Worm (Caenorhabditis elegans) whole organism, L4 larva: ENCODE data around the gene K06G5.1.

Experiments
- D1046.2 ChIP-seq: fragments of 200-800 bp; sonication (Bioruptor generic); IDR thresholded peaks from 2 replicates; pipeline ENCODE4 v1.3.6; 2022; ENCODE audit warnings: missing genetic modification characterization, missing compliant biosample characterization
- F10B5.3 ChIP-seq: sonication (generic microtip); optimal IDR thresholded peaks from 2 replicates; lab custom pipeline; 2016; ENCODE audit warnings: mild to moderate bottlenecking, missing genetic modification characterization, missing compliant biosample characterization
- F26F4.8 ChIP-seq: fragments of 200-800 bp; sonication (Bioruptor generic); conservative IDR thresholded peaks from 2 replicates; pipeline ENCODE4 v1.3.6; 2022; ENCODE audit warnings: missing genetic modification characterization, missing compliant biosample characterization
- F44E2.7 ChIP-seq: fragments of 200-800 bp; sonication (Bioruptor generic); IDR thresholded peaks from 2 replicates; pipeline ENCODE4 v2.1.2; 2022; ENCODE audit warnings: missing genetic modification characterization, missing compliant biosample characterization
- F49E8.2 ChIP-seq: sonication (generic microtip); optimal IDR thresholded peaks from 2 replicates; lab custom pipeline; 2016; ENCODE audit warnings: missing compliant biosample characterization, mild to moderate bottlenecking, missing genetic modification characterization, borderline replicate concordance
- Y48G9A.11 ChIP-seq: fragments of 200-800 bp; sonication (Bioruptor generic); IDR thresholded peaks from 2 replicates; pipeline ENCODE4 v1.3.6; 2022; ENCODE audit warnings: missing genetic modification reagents, missing genetic modification characterization, missing compliant biosample characterization
- ZK546.5 ChIP-seq, 2 experiments: sonication (generic microtip); optimal IDR thresholded peaks; 2 replicates each; lab custom pipeline; 2017; ENCODE audit warnings: missing biosample characterization in 2 of 2, missing genetic modification characterization in 2 of 2
- aly-2 ChIP-seq: sonication (generic microtip); optimal IDR thresholded peaks from 2 replicates; lab custom pipeline; 2018; ENCODE audit warnings: missing biosample characterization, missing genetic modification characterization
- ama-1 ChIP-seq: fragments of 150-350 bp; optimal IDR thresholded peaks from 2 replicates; lab custom pipeline; 2014; ENCODE audit warnings: inconsistent platforms, mixed read lengths
- attf-4 ChIP-seq: sonication (generic microtip); optimal IDR thresholded peaks from 3 replicates; lab custom pipeline; 2017; ENCODE audit warnings: missing biosample characterization, missing genetic modification characterization
- ceh-28 ChIP-seq: fragments of 150-350 bp; optimal IDR thresholded peaks from 2 replicates; lab custom pipeline; 2014; ENCODE audit warnings: missing biosample characterization, missing genetic modification reagents, missing genetic modification characterization
- cey-2 ChIP-seq: sonication (generic microtip); optimal IDR thresholded peaks from 3 replicates; lab custom pipeline; 2017; ENCODE audit warnings: missing genetic modification characterization, mild to moderate bottlenecking, missing compliant biosample characterization, antibody characterized with exemption, borderline replicate concordance; ENCODE audit not compliant: insufficient read depth
- daf-12 ChIP-seq: fragments of 150-350 bp; optimal IDR thresholded peaks from 2 replicates; lab custom pipeline; 2014; ENCODE audit warnings: missing biosample characterization, missing genetic modification reagents, missing genetic modification characterization
- daf-16 ChIP-seq, 3 experiments: sonication (generic microtip); optimal IDR thresholded peaks; 2 replicates each; lab custom pipeline; 2016 to 2017; ENCODE audit warnings: missing genetic modification characterization in 3 of 3, missing genetic modification reagents in 3 of 3, mild to moderate bottlenecking in 2 of 3, missing compliant biosample characterization in 2 of 3, missing biosample characterization in 1 of 3, moderate library complexity in 1 of 3
- daf-19 ChIP-seq: fragments of 200-800 bp; sonication (Bioruptor generic); conservative IDR thresholded peaks from 2 replicates; pipeline ENCODE4 v1.3.6; 2022; ENCODE audit warnings: missing genetic modification characterization, missing compliant biosample characterization
- daf-8 ChIP-seq: fragments of 200-800 bp; sonication (Bioruptor generic); IDR thresholded peaks from 2 replicates; pipeline ENCODE4 v1.3.6; 2022; ENCODE audit warnings: missing genetic modification characterization, missing compliant biosample characterization
- dmd-6 ChIP-seq: fragments of 200-800 bp; sonication (Bioruptor generic); IDR thresholded peaks from 2 replicates; pipeline ENCODE4 v1.3.6; 2022; ENCODE audit warnings: missing genetic modification reagents, missing genetic modification characterization, missing compliant biosample characterization
- dmd-8 ChIP-seq: fragments of 200-800 bp; sonication (Bioruptor generic); IDR thresholded peaks from 2 replicates; pipeline ENCODE4 v1.3.6; 2022; ENCODE audit warnings: missing genetic modification characterization, missing compliant biosample characterization
- duxl-1 ChIP-seq: sonication (generic microtip); optimal IDR thresholded peaks from 2 replicates; lab custom pipeline; 2016; ENCODE audit warnings: mild to moderate bottlenecking, missing genetic modification characterization, moderate library complexity, missing compliant biosample characterization; ENCODE audit not compliant: poor library complexity
- lin-13 ChIP-seq: fragments of 150-350 bp; optimal IDR thresholded peaks from 2 replicates; lab custom pipeline; 2014; ENCODE audit warnings: missing biosample characterization, missing genetic modification reagents, missing genetic modification characterization
- lin-29 ChIP-seq: fragments of 200-800 bp; sonication (Bioruptor generic); IDR thresholded peaks from 2 replicates; pipeline ENCODE4 v1.3.6; 2022; ENCODE audit warnings: missing genetic modification reagents, missing genetic modification characterization, missing compliant biosample characterization
- lin-38 ChIP-seq: fragments of 200-800 bp; sonication (Bioruptor generic); IDR thresholded peaks from 2 replicates; pipeline ENCODE4 v1.3.6; 2022; ENCODE audit warnings: missing genetic modification reagents, missing genetic modification characterization, missing compliant biosample characterization
- madf-5 ChIP-seq, 2 experiments: fragments of 200-800 bp; sonication (Bioruptor generic); IDR thresholded peaks; 2 replicates each; pipeline ENCODE4 v1.3.6; 2022; ENCODE audit warnings: missing compliant biosample characterization in 2 of 2, missing genetic modification characterization in 2 of 2
- mdt-29 ChIP-seq: fragments of 200-800 bp; sonication (Bioruptor generic); IDR thresholded peaks from 2 replicates; pipeline ENCODE4 v1.3.6; 2022; ENCODE audit warnings: missing genetic modification reagents, missing genetic modification characterization, missing compliant biosample characterization
- mxl-3 ChIP-seq: fragments of 200-800 bp; sonication (Bioruptor generic); optimal IDR thresholded peaks from 2 replicates; lab custom pipeline; 2018; ENCODE audit warnings: mild to moderate bottlenecking, missing genetic modification characterization, missing compliant biosample characterization
- nhr-102 ChIP-seq: sonication (generic microtip); optimal IDR thresholded peaks from 2 replicates; lab custom pipeline; 2016; ENCODE audit warnings: mild to moderate bottlenecking, missing genetic modification characterization, moderate library complexity, missing compliant biosample characterization
- nhr-11 ChIP-seq: fragments of 150-350 bp; optimal IDR thresholded peaks from 2 replicates; lab custom pipeline; 2014; ENCODE audit warnings: missing biosample characterization, missing genetic modification characterization
- nhr-25 ChIP-seq: sonication (generic microtip); optimal IDR thresholded peaks from 2 replicates; lab custom pipeline; 2017; ENCODE audit warnings: missing genetic modification characterization, mild to moderate bottlenecking, missing compliant biosample characterization, antibody characterized with exemption, moderate library complexity, borderline replicate concordance; ENCODE audit not compliant: insufficient read depth
- nhr-41 ChIP-seq: fragments of 200-800 bp; sonication (Bioruptor generic); IDR thresholded peaks from 2 replicates; pipeline ENCODE4 v1.3.6; 2022; ENCODE audit warnings: missing genetic modification reagents, missing genetic modification characterization, missing compliant biosample characterization
- nhr-42 ChIP-seq: fragments of 200-800 bp; sonication (Bioruptor generic); IDR thresholded peaks from 2 replicates; pipeline ENCODE4 v1.3.6; 2022; ENCODE audit warnings: missing genetic modification characterization, missing compliant biosample characterization
- nhr-48 ChIP-seq: sonication (generic microtip); optimal IDR thresholded peaks from 2 replicates; lab custom pipeline; 2016; ENCODE audit warnings: mild to moderate bottlenecking, missing genetic modification characterization, missing compliant biosample characterization
- nhr-76 ChIP-seq: fragments of 150-350 bp; optimal IDR thresholded peaks from 2 replicates; lab custom pipeline; 2014; ENCODE audit warnings: missing biosample characterization, missing genetic modification characterization
- pha-4 ChIP-seq, 2 experiments: fragments of 150-350 bp in 1 of 2; fragments of 200-800 bp in 1 of 2; sonication (Bioruptor generic) in 1 of 2; IDR thresholded peaks in 1 of 2; optimal IDR thresholded peaks in 1 of 2; 2 replicates each; pipeline versions ENCODE4 v1.3.6 to Lab custom; 2014 to 2022; ENCODE audit warnings: missing genetic modification characterization in 2 of 2, missing genetic modification reagents in 2 of 2, missing biosample characterization in 1 of 2, missing compliant biosample characterization in 1 of 2
- php-3 ChIP-seq: fragments of 200-800 bp; sonication (Bioruptor generic); IDR thresholded peaks from 2 replicates; pipeline ENCODE4 v1.3.6; 2022; ENCODE audit warnings: missing genetic modification reagents, missing genetic modification characterization, missing compliant biosample characterization
- pqm-1 ChIP-seq: sonication (generic microtip); optimal IDR thresholded peaks from 2 replicates; lab custom pipeline; 2017; ENCODE audit warnings: missing biosample characterization, missing genetic modification characterization
- rbr-2 ChIP-seq: sonication (generic microtip); optimal IDR thresholded peaks from 2 replicates; lab custom pipeline; 2016; ENCODE audit warnings: missing genotype, missing genetic modification characterization, missing compliant biosample characterization
- saeg-2 ChIP-seq: fragments of 200-800 bp; sonication (Bioruptor generic); IDR thresholded peaks from 2 replicates; pipeline ENCODE4 v1.3.6; 2022; ENCODE audit warnings: missing genetic modification reagents, missing genetic modification characterization, missing compliant biosample characterization
- set-16 ChIP-seq: fragments of 200-800 bp; sonication (Bioruptor generic); IDR thresholded peaks from 2 replicates; pipeline ENCODE4 v1.3.6; 2022; ENCODE audit warnings: missing genetic modification reagents, missing genetic modification characterization, missing compliant biosample characterization
- skn-1 ChIP-seq: fragments of 150-350 bp; optimal IDR thresholded peaks from 2 replicates; lab custom pipeline; 2014; ENCODE audit warnings: missing biosample characterization, missing genetic modification characterization
- snpc-4 ChIP-seq: fragments of 150-350 bp; optimal IDR thresholded peaks from 2 replicates; lab custom pipeline; 2014; ENCODE audit warnings: missing biosample characterization, missing genetic modification characterization
- spr-1 ChIP-seq: sonication (generic microtip); optimal IDR thresholded peaks from 2 replicates; lab custom pipeline; 2016; ENCODE audit warnings: mild to moderate bottlenecking, missing genetic modification characterization, missing compliant biosample characterization
- spr-3 ChIP-seq: fragments of 200-800 bp; sonication (Bioruptor generic); optimal IDR thresholded peaks from 2 replicates; lab custom pipeline; 2018; ENCODE audit warnings: mild to moderate bottlenecking, missing genetic modification characterization, missing compliant biosample characterization
- tra-1 ChIP-seq: fragments of 200-800 bp; sonication (Bioruptor generic); IDR thresholded peaks from 2 replicates; pipeline ENCODE4 v1.3.6; 2022; ENCODE audit warnings: missing genetic modification reagents, missing genetic modification characterization, missing compliant biosample characterization
- unc-130 ChIP-seq: sonication (generic microtip); optimal IDR thresholded peaks from 2 replicates; lab custom pipeline; 2016; ENCODE audit warnings: missing genetic modification reagents, missing genetic modification characterization, missing compliant biosample characterization
- ztf-7 ChIP-seq: fragments of 150-350 bp; optimal IDR thresholded peaks from 2 replicates; lab custom pipeline; 2014; ENCODE audit warnings: missing biosample characterization, missing genetic modification characterization

Gene K06G5.1

DNA sequence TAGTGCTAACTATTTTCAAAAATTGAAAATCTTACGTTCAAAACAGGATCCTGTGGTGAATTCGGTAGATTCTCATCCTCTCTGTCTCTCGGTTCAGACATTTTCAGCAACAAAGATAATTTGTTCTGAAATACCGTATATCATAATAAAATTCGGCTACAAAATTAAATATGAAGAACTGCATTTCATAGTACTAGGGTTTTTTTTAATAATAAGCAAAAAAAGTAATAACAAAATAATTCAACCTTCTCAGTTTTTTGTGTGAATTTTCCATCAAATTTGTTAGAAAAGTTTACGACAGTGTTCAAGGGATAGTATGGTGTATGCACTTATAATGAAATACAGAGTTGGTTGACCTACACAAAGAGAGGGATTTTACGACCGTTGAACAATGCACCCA lies 8.4 kb downstream of the K06G5.1 start, which contains the start of gene K06G5.3:
Gene K06G5.3 (minus strand): TSS at position 101 of the 400 bp plus-strand sequence.
- TF ChIP-seq Y48G9A.11 (GFP tag; lab: Robert Waterston, UW) (no peak), nhr-48 (no peak), saeg-2 (no peak), php-3 (GFP tag; lab: Robert Waterston, UW) (no peak), ama-1 (lab: Kevin White, UChicago) (no peak), D1046.2 (GFP tag; lab: Robert Waterston, UW) (no peak), madf-5 (GFP tag; IDR thresholded peaks at IDR 0.05; lab: Robert Waterston, UW) (no peak), attf-4 (no peak), spr-1 (tag; lab: Kevin White, UChicago) (no peak), cey-2 (tag; lab: Kevin White, UChicago) (no peak), daf-19 (no peak), daf-12 (no peak), ceh-28 (tag; lab: Kevin White, UChicago) (no peak)

- TF ChIP-seq rbr-2 (tag; lab: Kevin White, UChicago) (no peak), D1046.2 (GFP tag; lab: Robert Waterston, UW) (no peak), lin-29 (GFP tag; lab: Robert Waterston, UW) (no peak), dmd-8 (GFP tag; lab: Robert Waterston, UW) (no peak), skn-1 (tag; lab: Kevin White, UChicago) (no peak), lin-38 (GFP tag; lab: Robert Waterston, UW) (no peak), snpc-4 (tag; lab: Kevin White, UChicago) (no peak), F49E8.2 (tag; lab: Kevin White, UChicago) (no peak), saeg-2 (no peak), pqm-1 (no peak), nhr-76 (tag; lab: Kevin White, UChicago) (no peak), nhr-48 (no peak), pha-4 (GFP tag; IDR thresholded peaks at IDR 0.05; lab: Robert Waterston, UW) (no peak), pha-4 (tag; optimal IDR thresholded peaks at IDR 0.05; lab: Kevin White, UChicago) (no peak), cey-2 (tag; lab: Kevin White, UChicago) (no peak), mdt-29 (GFP tag; lab: Robert Waterston, UW) (no peak), daf-8 (GFP tag; lab: Robert Waterston, UW) (no peak)
Observed at ce11 chrX:14225273-14225672, 10.5 kb downstream of the K06G5.1 start, which contains the start of gene cyp-13B2. Gene cyp-13B2 (plus strand): TSS chrX:14225573.

DNA sequence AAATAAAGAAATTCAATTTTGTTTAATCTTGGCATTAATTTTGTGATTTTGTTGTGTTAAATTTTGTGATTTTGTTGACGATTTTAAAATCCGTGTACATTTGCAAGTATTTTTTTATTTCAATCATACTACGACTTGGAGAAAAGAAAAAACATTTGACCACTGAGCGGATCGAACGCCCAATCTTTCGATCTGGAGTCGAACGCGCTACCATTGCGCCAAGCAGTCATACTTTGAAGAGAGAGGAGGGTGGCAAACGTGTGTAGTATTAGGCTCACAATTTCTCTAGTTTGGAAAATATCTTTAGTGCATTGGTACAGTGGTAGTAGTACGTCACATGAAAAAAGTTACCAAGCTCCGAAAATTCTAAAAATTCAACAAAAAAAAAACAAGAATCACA lies 14.0 kb downstream of the K06G5.1 start:
- TF ChIP-seq mxl-3 (GFP tag; lab: Kevin White, UChicago) (no peak), nhr-76 (tag; lab: Kevin White, UChicago) (no peak), unc-130 (GFP tag; lab: Kevin White, UChicago) (no peak), nhr-48 (peak; percentile 20), rbr-2 (tag; lab: Kevin White, UChicago) (peak; percentile 25), pha-4 (GFP tag; IDR thresholded peaks at IDR 0.05; lab: Robert Waterston, UW) (peak; percentile 71; the same call in 1 of the 2 replicates), pha-4 (tag; optimal IDR thresholded peaks at IDR 0.05; lab: Kevin White, UChicago) (no peak), ZK546.5 (tag; optimal IDR thresholded peaks at IDR 0.05; lab: Kevin White, UChicago) (no peak), spr-3 (no peak), ztf-7 (tag; lab: Kevin White, UChicago) (peak; percentile 28), duxl-1 (tag; lab: Kevin White, UChicago) (peak; percentile 61), aly-2 (no peak), nhr-42 (GFP tag; lab: Robert Waterston, UW) (no peak), nhr-25 (tag; lab: Kevin White, UChicago) (no peak), lin-13 (GFP tag; lab: Kevin White, UChicago) (peak; percentile 61), F10B5.3 (tag; lab: Kevin White, UChicago) (no peak), F26F4.8 (GFP tag; lab: Robert Waterston, UW) (peak; percentile 88), nhr-41 (GFP tag; lab: Robert Waterston, UW) (0 out of 2 replicates have a peak, but pooled peaks have one; percentile 25), F44E2.7 (GFP tag; lab: Robert Waterston, UW) (no peak), nhr-102 (tag; lab: Kevin White, UChicago) (peak; percentile 42), daf-16 (GFP tag; optimal IDR thresholded peaks at IDR 0.05; lab: Kevin White, UChicago) (peak in 1 of 2 experiments; percentile 68), daf-16 (tag; optimal IDR thresholded peaks at IDR 0.05; lab: Kevin White, UChicago) (peak; percentile 59), madf-5 (GFP tag; IDR thresholded peaks at IDR 0.05; lab: Robert Waterston, UW) (0 out of 4 replicates have a peak, but pooled peaks of 1 of the 2 experiments have one; percentile 50), dmd-8 (GFP tag; lab: Robert Waterston, UW) (0 out of 2 replicates have a peak, but pooled peaks have one; percentile 64), daf-8 (GFP tag; lab: Robert Waterston, UW) (0 out of 2 replicates have a peak, but pooled peaks have one; percentile 49), dmd-6 (GFP tag; lab: Robert Waterston, UW) (peak; percentile 50; the same call in 1 of the 2 replicates), tra-1 (GFP tag; lab: Robert Waterston, UW) (peak; percentile 48; the same call in 1 of the 2 replicates), nhr-11 (tag; lab: Kevin White, UChicago) (peak; percentile 14), set-16 (no peak)
